Worm (Caenorhabditis elegans) whole organism, L1 larva: ENCODE data around the gene hmit-1.3.

Experiments
- C04F5.9 ChIP-seq: sonication (generic microtip); optimal IDR thresholded peaks from 2 replicates; lab custom pipeline; 2016; ENCODE audit warnings: missing genetic modification characterization, missing compliant biosample characterization
- C34B4.2 ChIP-seq: sonication (generic microtip); optimal IDR thresholded peaks from 2 replicates; lab custom pipeline; 2017; ENCODE audit warnings: mild to moderate bottlenecking, missing genetic modification characterization, missing compliant biosample characterization
- Y116A8C.19 ChIP-seq: sonication (generic microtip); optimal IDR thresholded peaks from 2 replicates; lab custom pipeline; 2016; ENCODE audit warnings: missing compliant biosample characterization, missing genetic modification characterization, borderline replicate concordance
- alr-1 ChIP-seq: fragments of 200-800 bp; sonication (Bioruptor generic); optimal IDR thresholded peaks from 2 replicates; lab custom pipeline; 2018; ENCODE audit warnings: borderline replicate concordance, mild to moderate bottlenecking, missing genetic modification characterization, missing compliant biosample characterization
- aly-2 ChIP-seq: fragments of 150-350 bp; optimal IDR thresholded peaks from 2 replicates; lab custom pipeline; 2014; ENCODE audit warnings: missing biosample characterization, missing genetic modification characterization
- blmp-1 ChIP-seq: fragments of 150-350 bp; optimal IDR thresholded peaks from 2 replicates; lab custom pipeline; 2014; ENCODE audit warnings: missing biosample characterization, missing genetic modification characterization
- ceh-8 ChIP-seq: fragments of 200-800 bp; sonication (Bioruptor generic); optimal IDR thresholded peaks from 2 replicates; lab custom pipeline; 2018; ENCODE audit warnings: mild to moderate bottlenecking, missing genetic modification characterization, moderate library complexity, missing compliant biosample characterization
- ces-1 ChIP-seq: fragments of 150-350 bp; optimal IDR thresholded peaks from 2 replicates; lab custom pipeline; 2014; ENCODE audit warnings: missing biosample characterization, missing genetic modification reagents, missing genetic modification characterization
- dpl-1 ChIP-seq, 3 experiments: fragments of 150-350 bp in 2 of 3; sonication (generic microtip) in 1 of 3; optimal IDR thresholded peaks; 2 replicates each; lab custom pipeline; 2014 to 2017; ENCODE audit warnings: missing biosample characterization in 3 of 3, missing genetic modification characterization in 3 of 3, missing genetic modification reagents in 3 of 3
- dsc-1 ChIP-seq: sonication (generic microtip); optimal IDR thresholded peaks from 2 replicates; lab custom pipeline; 2016; ENCODE audit warnings: mild to moderate bottlenecking, missing genetic modification characterization, missing compliant biosample characterization
- efl-1 ChIP-seq, 4 experiments: fragments of 150-350 bp; optimal IDR thresholded peaks in 3 of 4; peaks in 1 of 4; 1 replicate in 1 of 4; 2 replicates in 3 of 4; lab custom pipeline; 2014; ENCODE audit warnings: missing biosample characterization in 2 of 4, missing genetic modification characterization in 2 of 4, missing genetic modification reagents in 2 of 4
- efl-3 ChIP-seq: fragments of 200-800 bp; sonication (Bioruptor generic); optimal IDR thresholded peaks from 2 replicates; lab custom pipeline; 2018; ENCODE audit warnings: mild to moderate bottlenecking, missing genetic modification characterization, missing compliant biosample characterization
- egl-27 ChIP-seq, 2 experiments: fragments of 150-350 bp in 1 of 2; sonication (generic microtip); optimal IDR thresholded peaks; 3 replicates each; lab custom pipeline; 2017 to 2018; ENCODE audit warnings: missing biosample characterization in 2 of 2, missing genetic modification characterization in 2 of 2, missing genetic modification reagents in 2 of 2
- elt-3 ChIP-seq, 6 experiments: fragments of 150-350 bp in 1 of 6; sonication (generic microtip); optimal IDR thresholded peaks; 2 replicates each; lab custom pipeline; 2017 to 2018; ENCODE audit warnings: missing biosample characterization in 6 of 6, missing genetic modification characterization in 6 of 6, inconsistent platforms in 1 of 6
- fos-1 ChIP-seq: fragments of 150-350 bp; optimal IDR thresholded peaks from 2 replicates; lab custom pipeline; 2014; ENCODE audit warnings: missing biosample characterization, missing genetic modification characterization
- grh-1 ChIP-seq: fragments of 200-800 bp; sonication (Bioruptor generic); IDR thresholded peaks from 2 replicates; pipeline ENCODE4 v1.3.6; 2022; ENCODE audit warnings: missing genetic modification reagents, missing genetic modification characterization, missing compliant biosample characterization
- hpl-2 ChIP-seq: fragments of 150-350 bp; optimal IDR thresholded peaks from 2 replicates; lab custom pipeline; 2014; ENCODE audit warnings: missing biosample characterization, missing genetic modification reagents, missing genetic modification characterization
- isw-1 ChIP-seq: fragments of 200-800 bp; sonication (Bioruptor generic); IDR thresholded peaks from 2 replicates; pipeline ENCODE4 v1.3.6; 2022; ENCODE audit warnings: missing genetic modification characterization, missing compliant biosample characterization
- lin-35 ChIP-seq, 2 experiments: fragments of 150-350 bp; optimal IDR thresholded peaks; 2 replicates each; lab custom pipeline; 2014; ENCODE audit warnings: missing biosample characterization in 2 of 2, missing genetic modification characterization in 2 of 2, missing genetic modification reagents in 2 of 2
- lin-39 ChIP-seq: fragments of 150-350 bp; optimal IDR thresholded peaks from 2 replicates; lab custom pipeline; 2014; ENCODE audit warnings: missing biosample characterization, missing genetic modification reagents, missing genetic modification characterization
- mdl-1 ChIP-seq, 2 experiments: fragments of 150-350 bp; optimal IDR thresholded peaks; 2 replicates each; lab custom pipeline; 2014 to 2017; ENCODE audit warnings: missing biosample characterization in 2 of 2, missing genetic modification characterization in 2 of 2, inconsistent platforms in 1 of 2
- nhr-12 ChIP-seq: sonication (generic microtip); optimal IDR thresholded peaks from 2 replicates; lab custom pipeline; 2017; ENCODE audit warnings: missing biosample characterization, missing genetic modification characterization
- nhr-19 ChIP-seq: fragments of 200-800 bp; sonication (Bioruptor generic); conservative IDR thresholded peaks from 2 replicates; pipeline ENCODE4 v1.3.6; 2022; ENCODE audit warnings: missing genetic modification characterization, missing compliant biosample characterization
- nhr-237 ChIP-seq: fragments of 150-350 bp; optimal IDR thresholded peaks from 2 replicates; lab custom pipeline; 2014; ENCODE audit warnings: missing biosample characterization, missing genetic modification characterization
- nhr-28 ChIP-seq: fragments of 150-350 bp; optimal IDR thresholded peaks from 2 replicates; lab custom pipeline; 2014; ENCODE audit warnings: missing biosample characterization, missing genetic modification characterization
- nhr-47 ChIP-seq: sonication (generic microtip); optimal IDR thresholded peaks from 2 replicates; lab custom pipeline; 2016; ENCODE audit warnings: mild to moderate bottlenecking, missing genetic modification characterization, moderate library complexity, missing compliant biosample characterization
- nhr-76 ChIP-seq: sonication (generic microtip); optimal IDR thresholded peaks from 2 replicates; lab custom pipeline; 2017; ENCODE audit warnings: missing biosample characterization, missing genetic modification characterization
- nhr-77 ChIP-seq: fragments of 150-350 bp; optimal IDR thresholded peaks from 2 replicates; lab custom pipeline; 2014; ENCODE audit warnings: missing biosample characterization, missing genetic modification characterization
- nhr-84 ChIP-seq: sonication (generic microtip); optimal IDR thresholded peaks from 2 replicates; lab custom pipeline; 2017; ENCODE audit warnings: missing biosample characterization, missing genetic modification characterization
- nhr-90 ChIP-seq: sonication (generic microtip); optimal IDR thresholded peaks from 2 replicates; lab custom pipeline; 2016; ENCODE audit warnings: mild to moderate bottlenecking, missing genetic modification characterization, missing compliant biosample characterization; ENCODE audit not compliant: poor library complexity
- pqm-1 ChIP-seq: sonication (generic microtip); optimal IDR thresholded peaks from 3 replicates; lab custom pipeline; 2017; ENCODE audit warnings: missing biosample characterization, missing genetic modification characterization
- rnt-1 ChIP-seq: sonication (generic microtip); optimal IDR thresholded peaks from 2 replicates; lab custom pipeline; 2016; ENCODE audit warnings: mild to moderate bottlenecking, missing genetic modification characterization, moderate library complexity, missing compliant biosample characterization
- sup-37 ChIP-seq: fragments of 200-800 bp; sonication (Bioruptor generic); optimal IDR thresholded peaks from 2 replicates; lab custom pipeline; 2018; ENCODE audit warnings: mild to moderate bottlenecking, missing genetic modification characterization, missing compliant biosample characterization
- swsn-7 ChIP-seq: sonication (generic microtip); optimal IDR thresholded peaks from 2 replicates; lab custom pipeline; 2016; ENCODE audit warnings: missing genetic modification characterization, missing compliant biosample characterization
- tbx-2 ChIP-seq: sonication (generic microtip); optimal IDR thresholded peaks from 2 replicates; lab custom pipeline; 2016; ENCODE audit warnings: missing genetic modification characterization, missing compliant biosample characterization
- unc-62 ChIP-seq: fragments of 150-350 bp; optimal IDR thresholded peaks from 2 replicates; lab custom pipeline; 2014; ENCODE audit warnings: missing biosample characterization, missing genetic modification reagents, missing genetic modification characterization
- ztf-11 ChIP-seq, 2 experiments: sonication (generic microtip); optimal IDR thresholded peaks; 2 replicates each; lab custom pipeline; 2016 to 2017; ENCODE audit warnings: missing genetic modification characterization in 2 of 2, missing biosample characterization in 1 of 2, missing compliant biosample characterization in 1 of 2
- ztf-4 ChIP-seq: fragments of 150-350 bp; optimal IDR thresholded peaks from 2 replicates; lab custom pipeline; 2014; ENCODE audit warnings: missing biosample characterization, missing genetic modification characterization

The hmit-1.3 gene

ce11 chrIII:3493138-3493537, 26.3 kb downstream of the hmit-1.3 start, which contains the start of gene gly-14:
Gene gly-14, minus strand, starts transcription at chrIII:3493238.
- no peak for TF ChIP-seq tbx-2
- no peak for TF ChIP-seq nhr-77 (tag; lab: Kevin White, UChicago)
- no peak for TF ChIP-seq unc-62 (GFP tag; lab: Kevin White, UChicago)
- no peak for TF ChIP-seq ceh-8
- TF ChIP-seq aly-2 (tag; lab: Kevin White, UChicago) = no peak
- no peak for TF ChIP-seq rnt-1 (tag; lab: Kevin White, UChicago)
- TF ChIP-seq lin-39 (tag; lab: Kevin White, UChicago) = no peak
- TF ChIP-seq isw-1 (GFP tag; lab: Robert Waterston, UW) = no peak
- TF ChIP-seq nhr-12 = no peak
- no peak for TF ChIP-seq fos-1 (tag; lab: Kevin White, UChicago)

DNA sequence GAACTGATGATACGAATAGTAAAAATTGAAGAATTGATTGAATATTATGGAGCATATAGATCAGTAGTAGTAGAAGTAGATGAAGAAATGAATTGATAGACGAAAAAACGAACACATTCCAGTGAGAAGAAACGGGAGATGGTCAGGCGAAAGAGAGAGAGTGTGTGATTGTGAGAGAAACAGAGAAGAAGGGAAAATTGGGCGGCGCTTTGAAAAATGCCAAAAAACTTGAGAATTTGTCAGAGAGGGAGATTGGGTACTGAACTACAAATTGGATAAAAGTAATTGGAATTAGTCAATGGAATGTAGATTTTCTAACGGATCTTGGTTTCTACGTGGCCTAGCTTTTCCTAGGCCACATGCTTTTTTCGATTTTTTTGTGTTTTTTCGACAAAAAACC, 31.2 kb downstream of the hmit-1.3 start, which contains the start of gene C34C12.7:
TSS of gene C34C12.7 (minus strand) at position 118 of the 400 bp plus-strand sequence.
- TF ChIP-seq lin-35 (GFP tag; optimal IDR thresholded peaks at IDR 0.05; lab: Kevin White, UChicago) (peak in 1 of 2 experiments; percentile 35), mdl-1 (tag; optimal IDR thresholded peaks at IDR 0.05; lab: Kevin White, UChicago) (no peak), ztf-4 (tag; lab: Kevin White, UChicago) (no peak), efl-1 (optimal IDR thresholded peaks at IDR 0.05; lab: Kevin White, UChicago) (no peak), efl-1 (GFP tag; optimal IDR thresholded peaks at IDR 0.05 in 1 of 2; lab: Kevin White, UChicago) (peak; percentile 50 to 91), ztf-11 (tag; optimal IDR thresholded peaks at IDR 0.05; lab: Kevin White, UChicago) (no peak), alr-1 (tag; lab: Kevin White, UChicago) (no peak), sup-37 (no peak), Y116A8C.19 (tag; lab: Kevin White, UChicago) (no peak), dpl-1 (GFP tag; optimal IDR thresholded peaks at IDR 0.05; lab: Kevin White, UChicago) (peak in 1 of 3 experiments; percentile 10), dsc-1 (no peak), hpl-2 (no peak), nhr-90 (tag; lab: Kevin White, UChicago) (no peak)

DNA sequence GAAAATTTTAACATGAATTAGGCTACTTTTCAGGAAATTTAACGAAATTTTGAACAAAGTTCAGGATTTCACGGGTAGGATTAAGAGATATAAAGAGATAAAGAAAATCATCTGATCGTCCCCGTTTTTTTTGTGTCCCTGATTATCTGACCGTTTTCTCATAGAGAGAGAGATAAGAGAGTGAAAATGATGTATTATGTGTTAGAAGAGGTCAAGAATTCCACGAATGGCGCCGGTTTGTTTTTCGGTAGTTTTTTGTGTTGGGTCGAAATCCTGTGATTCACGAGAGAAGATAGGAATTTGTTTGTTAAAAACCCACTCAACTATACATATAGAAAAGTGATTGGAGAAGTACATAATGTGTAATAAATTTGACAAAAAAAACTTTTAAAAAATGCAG, 32.3 kb downstream of the hmit-1.3 start:
- TF ChIP-seq ceh-8 (no peak), blmp-1 (tag; lab: Kevin White, UChicago) (peak; percentile 92), elt-3 (tag; optimal IDR thresholded peaks at IDR 0.05; lab: Kevin White, UChicago) (peak in 1 of 6 experiments; percentile 62)
- TF ChIP-seq, all 84 proteins: peak for 2

- TF ChIP-seq efl-3 (GFP tag; lab: Kevin White, UChicago) (no peak), egl-27 (tag; optimal IDR thresholded peaks at IDR 0.05; lab: Kevin White, UChicago) (no peak), nhr-76 (no peak), pqm-1 (tag; lab: Kevin White, UChicago) (no peak), ces-1 (GFP tag; lab: Kevin White, UChicago) (no peak), blmp-1 (tag; lab: Kevin White, UChicago) (no peak), swsn-7 (no peak), C34B4.2 (no peak), nhr-47 (tag; lab: Kevin White, UChicago) (no peak), C04F5.9 (tag; lab: Kevin White, UChicago) (no peak), grh-1 (GFP tag; lab: Robert Waterston, UW) (no peak), nhr-28 (no peak), nhr-19 (GFP tag; lab: Robert Waterston, UW) (no peak), aly-2 (tag; lab: Kevin White, UChicago) (no peak), nhr-237 (tag; lab: Kevin White, UChicago) (no peak), nhr-84 (tag; lab: Kevin White, UChicago) (no peak)
These were observed 33.4 kb downstream of the hmit-1.3 start for ce11 chrIII:3486055-3486454.
